Worm (Caenorhabditis elegans): Measurements from ENCODE around the gene F58E2.4.

ce11 chrIV:3504144-3504543 is 41.0 kb downstream of the F58E2.4 start, which contains the start of gene srz-83:
- TF ChIP-seq ztf-11 (tag; optimal IDR thresholded peaks at IDR 0.05), result no peak
- no peak for TF ChIP-seq nhr-76 (tag; optimal IDR thresholded peaks at IDR 0.05)
- TF ChIP-seq blmp-1 (tag; optimal IDR thresholded peaks at IDR 0.05), result no peak
- no peak for TF ChIP-seq nhr-237 (tag; optimal IDR thresholded peaks at IDR 0.05)
- TF ChIP-seq lsy-2 (tag; optimal IDR thresholded peaks at IDR 0.05), result no peak
- no peak for TF ChIP-seq hlh-1 (tag; optimal IDR thresholded peaks at IDR 0.05)

Measured in whole organism, mixed stage, embryonic.